Worm (Caenorhabditis elegans) whole organism, dauer: ENCODE data around the gene nfyc-1.

ENCODE experiments used
- unc-62 ChIP-seq: sonication (generic microtip); optimal IDR thresholded peaks from 2 replicates; lab custom pipeline; 2017; ENCODE audit warnings: missing biosample characterization, missing genetic modification reagents, missing genetic modification characterization

Gene nfyc-1

DNA sequence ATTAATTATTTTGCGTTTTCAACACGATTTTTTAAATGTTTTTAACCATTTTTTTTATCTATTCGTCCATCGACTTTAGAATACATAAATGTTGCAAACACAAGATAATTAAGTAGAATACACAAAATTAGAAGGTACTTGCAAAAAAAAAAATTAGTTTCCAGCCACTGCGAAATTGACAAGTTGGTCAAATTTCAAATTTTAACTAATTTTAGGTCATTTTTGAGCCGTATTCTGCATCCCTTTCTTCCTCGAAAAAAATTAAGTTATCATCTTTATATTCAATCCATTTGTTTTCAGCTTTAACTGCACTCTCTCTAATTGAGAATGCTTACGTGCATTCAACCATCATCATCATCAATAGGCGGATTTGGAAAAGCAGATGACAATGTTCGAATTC lies 25.6 kb downstream of the nfyc-1 start, which contains the start of gene egl-26:
egl-26 (plus strand) TSS at position 301 of the 400 bp plus-strand sequence.
- no peak for TF ChIP-seq unc-62

- TF ChIP-seq unc-62 = no peak
Measured at ce11 chrII:73329-73728, 29.6 kb downstream of the nfyc-1 start.

DNA sequence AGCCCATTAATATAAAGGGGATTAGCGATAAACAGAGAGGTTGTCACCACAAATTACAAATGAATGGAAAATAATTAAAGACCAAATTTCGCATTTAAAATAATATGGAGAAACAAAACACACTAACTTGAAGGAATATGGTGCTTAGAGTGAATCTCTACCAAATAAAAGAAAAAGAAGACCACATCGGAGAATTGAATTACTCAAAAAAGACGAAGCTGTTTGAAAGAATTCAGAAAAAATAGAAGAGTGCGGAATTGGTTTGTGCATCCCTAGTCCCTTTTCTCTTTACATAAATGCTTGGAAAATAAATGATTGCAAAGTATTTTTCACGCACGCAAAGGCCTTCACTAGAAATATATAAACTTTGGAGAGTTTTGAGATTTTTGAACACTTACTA lies 30.2 kb downstream of the nfyc-1 start:
- no peak for TF ChIP-seq unc-62

- TF ChIP-seq unc-62 = no peak
Measured at ce11 chrII:75831-76230, 32.1 kb downstream of the nfyc-1 start.

DNA sequence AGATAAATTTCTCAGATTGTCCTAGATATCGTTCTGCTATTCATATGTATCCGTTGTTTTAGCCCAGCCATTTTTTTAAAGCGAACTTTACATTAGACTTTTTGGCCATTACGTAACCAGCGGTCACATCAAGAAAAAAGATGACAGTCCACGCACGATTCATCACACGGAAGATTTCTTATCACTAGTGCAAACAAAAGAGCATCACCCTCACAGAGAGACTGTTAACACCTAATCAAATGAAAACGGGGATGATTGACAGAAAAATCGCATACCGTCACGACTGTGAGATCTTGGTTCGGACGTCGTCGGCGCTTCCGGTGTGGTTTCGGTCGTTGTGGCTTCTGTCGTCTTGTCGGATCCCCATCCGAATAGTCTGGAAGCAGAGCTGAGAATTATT lies 33.0 kb downstream of the nfyc-1 start:
- no peak for TF ChIP-seq unc-62

DNA sequence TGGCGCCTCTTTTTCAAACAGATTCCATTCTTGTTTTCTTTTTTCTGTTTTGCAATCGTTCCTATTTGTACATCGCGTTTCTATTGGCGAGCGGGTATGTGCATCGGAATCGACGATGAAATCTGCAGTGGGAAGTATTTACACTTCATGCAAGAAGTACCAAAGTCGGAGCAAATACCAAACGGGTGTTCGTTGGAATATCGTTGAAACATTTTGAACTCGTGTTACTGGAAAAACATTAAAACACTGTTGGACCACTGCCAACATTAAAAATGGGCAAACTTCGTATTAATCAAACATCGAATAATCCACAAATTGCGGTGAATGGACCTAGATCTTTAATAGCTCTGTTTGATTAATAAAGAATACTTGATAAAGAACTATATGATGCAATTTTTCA lies 35.5 kb downstream of the nfyc-1 start, which contains the start of gene C23H3.9:
C23H3.9 (minus strand) TSS at position 101 of the 400 bp plus-strand sequence.
- TF ChIP-seq unc-62 = no peak

- no peak for TF ChIP-seq unc-62
Measured at ce11 chrII:84134-84533, 40.4 kb downstream of the nfyc-1 start, which contains the start of gene C50D2.6. Gene C50D2.6 (plus strand): TSS chrII:84434.

ce11 chrII:86794-87193 lies 43.1 kb downstream of the nfyc-1 start:
- TF ChIP-seq unc-62 = no peak

ce11 chrII:87937-88336 lies 44.2 kb downstream of the nfyc-1 start:
- no peak for TF ChIP-seq unc-62

DNA sequence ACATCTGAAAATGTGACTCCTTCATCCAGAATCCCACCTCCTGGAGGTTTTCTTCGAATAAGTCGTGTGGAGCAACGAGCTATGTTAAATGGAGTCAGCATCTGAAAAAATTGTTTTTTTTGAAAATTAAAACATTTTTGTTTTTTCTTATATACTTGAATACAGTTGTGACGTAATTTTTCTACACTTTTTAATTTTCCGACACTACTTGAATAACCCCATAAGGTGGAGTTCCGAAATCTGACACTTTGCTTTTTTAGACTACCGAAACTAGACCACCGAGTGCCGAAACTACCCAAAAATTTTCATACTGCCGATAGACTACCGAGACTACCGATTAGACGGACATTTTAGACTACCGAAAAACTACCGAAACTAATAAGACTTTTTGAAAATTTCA lies 47.7 kb downstream of the nfyc-1 start, which contains the start of gene mcat-1:
mcat-1 (minus strand) TSS at position 101 of the 400 bp plus-strand sequence.
- TF ChIP-seq unc-62 = no peak
